Worm (Caenorhabditis elegans) whole organism, dauer: ENCODE data around the gene mpz-6.

Experiments
- unc-62 ChIP-seq: sonication (generic microtip); optimal IDR thresholded peaks from 2 replicates; lab custom pipeline; 2017; ENCODE audit warnings: missing biosample characterization, missing genetic modification reagents, missing genetic modification characterization

Gene mpz-6

DNA sequence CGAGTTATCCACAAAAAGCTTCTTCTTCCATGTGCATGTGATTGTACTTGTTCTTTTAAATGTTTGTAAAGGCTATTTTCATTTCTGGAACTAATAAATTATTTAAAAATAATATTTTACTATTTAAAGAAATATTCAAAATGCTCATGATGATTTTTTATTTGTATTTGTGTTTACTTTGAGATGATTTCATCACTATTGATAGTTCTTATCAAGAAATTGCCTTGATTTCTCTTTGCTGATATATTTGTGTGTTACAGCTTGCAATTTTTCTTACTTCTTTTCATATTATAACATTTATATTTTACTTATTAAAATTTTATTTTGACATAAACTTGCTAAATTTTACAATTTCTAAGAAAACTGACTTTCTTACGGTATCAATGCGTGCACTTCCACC, 28.7 kb downstream of the mpz-6 start:
- TF ChIP-seq unc-62 (GFP tag; lab: Kevin White, UChicago), result no peak

DNA sequence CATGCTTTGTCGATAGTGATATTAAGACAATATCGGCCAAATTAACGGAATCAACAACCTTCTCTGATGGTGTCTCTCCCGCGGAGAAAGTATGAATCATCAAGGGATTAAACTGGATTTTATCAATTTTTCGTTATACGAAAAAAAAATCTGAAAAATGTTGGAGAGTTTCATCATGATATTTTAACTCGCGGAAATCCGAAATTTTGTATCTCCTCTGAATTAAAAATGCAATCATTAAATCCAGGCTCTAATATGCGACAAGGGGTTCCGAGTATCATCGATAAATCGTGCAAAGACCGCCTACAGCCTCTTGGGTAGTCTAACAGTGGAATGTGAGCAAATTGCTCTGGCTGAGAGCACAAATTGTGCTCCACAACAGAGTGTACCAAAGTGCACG, 29.8 kb downstream of the mpz-6 start, which contains the start of gene C06C3.10:
C06C3.10 (minus strand) TSS at position 101 of the 400 bp plus-strand sequence.
- no peak for TF ChIP-seq unc-62 (GFP tag; lab: Kevin White, UChicago)

DNA sequence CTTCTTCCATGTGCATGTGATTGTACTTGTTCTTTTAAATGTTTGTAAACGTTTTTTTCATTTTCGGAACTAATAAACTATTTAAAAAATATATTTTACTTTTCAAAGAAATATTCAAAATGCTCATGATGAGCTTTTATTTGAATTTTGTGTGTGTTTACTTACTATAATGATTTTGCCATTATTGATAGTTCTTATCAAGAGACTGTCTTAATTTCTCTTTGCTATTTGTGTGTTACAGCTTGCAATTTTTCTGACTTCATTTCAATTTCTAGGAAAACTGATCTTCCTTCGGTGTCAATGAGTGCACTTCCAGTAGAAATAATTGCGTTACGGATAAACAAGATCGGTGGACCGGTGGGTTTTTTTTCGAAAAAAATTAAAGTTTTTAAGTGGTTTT, 32.1 kb downstream of the mpz-6 start, which contains the start of gene C06C3.12:
C06C3.12 (plus strand) TSS at position 301 of the 400 bp plus-strand sequence.
- TF ChIP-seq unc-62 (GFP tag; lab: Kevin White, UChicago), result no peak

DNA sequence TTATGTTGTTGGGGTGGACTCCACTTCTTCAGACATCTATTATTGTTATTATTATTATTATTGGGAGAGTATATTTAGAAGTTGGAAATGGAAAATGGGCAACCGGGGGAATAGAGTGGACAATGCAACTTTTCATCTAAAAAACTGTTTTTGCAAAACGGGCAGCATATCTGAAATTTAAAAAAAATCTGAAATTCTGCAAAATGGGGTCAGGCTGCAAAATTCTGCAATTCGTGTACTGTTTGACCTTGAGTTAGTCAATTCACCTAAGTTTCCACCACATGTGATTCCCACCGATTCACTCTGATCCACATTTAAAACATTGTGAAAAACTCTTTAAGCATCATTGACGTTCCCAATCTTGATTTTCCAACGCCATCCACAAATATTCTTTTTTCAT, 33.9 kb downstream of the mpz-6 start, which contains the start of gene C06C3.4:
C06C3.4 (plus strand) TSS at position 301 of the 400 bp plus-strand sequence.
- TF ChIP-seq unc-62 (GFP tag; lab: Kevin White, UChicago), result no peak

DNA sequence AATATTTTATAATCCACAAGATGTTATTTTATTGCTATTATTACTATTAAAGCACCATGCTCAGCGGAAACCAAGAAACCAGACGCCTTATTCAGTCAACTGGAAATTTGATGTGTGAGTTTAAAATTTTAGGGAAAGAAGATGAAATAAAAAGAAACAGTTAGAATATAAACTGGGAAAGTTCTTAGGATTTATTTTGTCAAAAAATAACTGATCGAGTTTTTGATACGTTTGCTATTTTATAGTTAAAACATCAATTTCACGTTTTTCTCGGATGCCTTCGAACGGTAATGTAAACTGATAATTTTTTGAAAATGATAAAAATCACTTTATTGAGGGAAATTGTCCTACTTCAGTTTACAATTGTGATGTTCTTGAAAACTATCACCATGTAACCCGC, 34.5 kb downstream of the mpz-6 start, which contains the start of gene C06C3.3:
C06C3.3 (minus strand) TSS at position 101 of the 400 bp plus-strand sequence.
- TF ChIP-seq unc-62 (GFP tag; lab: Kevin White, UChicago), result no peak

DNA sequence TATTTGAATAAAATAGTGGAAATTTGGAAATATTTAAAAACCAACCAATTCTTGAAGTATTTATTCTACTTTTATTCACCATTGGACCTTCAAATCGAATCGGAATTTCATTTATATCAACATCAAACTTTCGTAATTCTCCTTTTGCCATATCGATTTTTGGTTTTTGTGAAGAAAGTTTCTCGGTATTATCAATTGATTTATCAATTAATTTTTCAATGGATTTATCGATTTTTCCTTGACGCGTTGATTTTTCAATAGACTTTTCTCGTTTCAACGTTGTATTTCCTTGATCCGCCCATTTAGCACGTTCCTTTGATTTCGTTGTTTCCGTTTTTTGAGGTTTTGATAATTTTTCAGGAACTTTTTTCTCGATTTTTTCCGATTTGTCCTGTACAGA, 37.5 kb downstream of the mpz-6 start:
- TF ChIP-seq unc-62 (GFP tag; lab: Kevin White, UChicago), result no peak

DNA sequence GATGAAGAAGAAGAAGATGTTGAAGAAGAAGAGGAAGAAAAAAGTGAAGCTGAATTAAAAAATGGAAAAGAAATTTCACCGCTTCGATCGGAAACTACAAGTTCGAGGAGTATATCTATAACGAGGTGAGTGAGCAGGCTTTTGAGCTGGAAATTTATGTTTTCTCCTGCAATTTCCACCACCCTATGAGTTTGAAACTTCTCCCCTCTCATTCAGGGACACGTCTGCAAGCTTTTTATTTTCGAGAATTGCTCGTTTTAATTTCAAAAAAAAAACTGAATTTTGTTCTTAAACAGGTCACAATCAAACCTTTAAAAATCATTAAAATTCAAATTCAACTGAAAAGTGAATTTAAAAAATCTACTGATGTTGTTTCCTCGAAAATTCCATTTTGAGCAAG, 44.7 kb downstream of the mpz-6 start:
- TF ChIP-seq unc-62 (GFP tag; lab: Kevin White, UChicago), result no peak

DNA sequence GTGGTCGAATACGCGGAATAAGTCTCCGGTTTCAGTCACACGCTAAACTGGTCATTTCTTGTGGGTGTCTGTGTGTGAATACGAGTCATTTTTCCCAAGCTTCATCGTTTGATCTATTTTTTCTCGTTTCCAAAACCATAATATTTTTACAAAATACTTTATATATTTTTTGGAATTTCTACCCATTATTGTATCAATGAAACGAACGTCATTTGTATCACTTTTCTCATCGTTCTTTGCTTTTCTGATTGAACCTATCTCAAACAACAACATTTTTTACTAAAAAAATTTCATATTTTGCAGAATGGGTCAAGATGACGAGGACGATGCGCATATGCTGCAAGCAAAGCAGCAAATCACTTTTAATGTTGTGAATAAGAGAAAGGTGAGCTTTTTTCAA, 48.7 kb downstream of the mpz-6 start, which contains the start of gene mel-11:
mel-11 (plus strand) TSS at position 301 of the 400 bp plus-strand sequence.
- no peak for TF ChIP-seq unc-62 (GFP tag; lab: Kevin White, UChicago)

DNA sequence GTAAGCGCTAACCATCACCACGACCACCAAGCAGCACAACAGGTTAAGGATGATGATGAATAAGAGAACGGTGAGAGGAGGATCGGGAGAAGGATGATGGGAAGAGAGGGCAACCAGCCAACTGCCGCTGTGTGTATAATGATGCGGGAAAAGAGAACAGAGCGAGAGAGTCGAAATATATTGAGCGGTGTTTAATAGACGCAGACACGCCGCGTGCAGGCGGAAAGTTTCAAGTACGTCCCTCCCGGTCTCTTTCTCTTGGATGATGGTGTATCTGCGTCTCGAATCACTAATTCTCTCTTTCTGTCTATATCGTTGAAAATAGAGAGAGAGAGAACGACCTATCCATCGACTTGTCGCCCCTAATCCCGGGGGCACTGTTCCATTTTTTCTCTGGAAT, 50.2 kb downstream of the mpz-6 start:
- TF ChIP-seq unc-62 (GFP tag; lab: Kevin White, UChicago), result no peak
